Fruit fly (Drosophila melanogaster) whole organism, embryonic: ENCODE measurements around the gene Tango5.

Experiments
- Ada2b ChIP-seq: fragments of 200-800 bp; sonication (Bioruptor generic); IDR thresholded peaks from 2 replicates; pipeline ENCODE4 v1.3.6; 2022; ENCODE audit warnings: missing biosample characterization, missing genetic modification characterization
- Aef1 ChIP-seq: fragments of 200-800 bp; sonication (Bioruptor generic); IDR thresholded peaks from 3 replicates; pipeline ENCODE4 v1.3.6; 2022; ENCODE audit warnings: missing biosample characterization, missing genetic modification characterization
- CG10366 ChIP-seq: fragments of 200-800 bp; sonication (Bioruptor generic); IDR thresholded peaks from 2 replicates; pipeline ENCODE4 v1.3.6; 2022; ENCODE audit warnings: missing biosample characterization, missing genetic modification characterization
- CG12236 ChIP-seq: fragments of 200-800 bp; sonication (Bioruptor generic); optimal IDR thresholded peaks from 2 replicates; lab custom pipeline; 2016; ENCODE audit warnings: missing biosample characterization, missing genetic modification characterization
- CG1233 ChIP-seq: fragments of 200-800 bp; sonication (Bioruptor generic); optimal IDR thresholded peaks from 4 replicates; lab custom pipeline; 2018; ENCODE audit warnings: missing biosample characterization, mild to moderate bottlenecking, missing genetic modification characterization
- CG12391 ChIP-seq: fragments of 200-800 bp; sonication (Bioruptor generic); optimal IDR thresholded peaks from 3 replicates; lab custom pipeline; 2018; ENCODE audit warnings: missing biosample characterization, mild to moderate bottlenecking, missing genetic modification characterization, moderate library complexity
- CG15479 ChIP-seq: fragments of 200-800 bp; sonication (Bioruptor generic); optimal IDR thresholded peaks from 3 replicates; lab custom pipeline; 2019; ENCODE audit warnings: missing biosample characterization, mild to moderate bottlenecking, missing genetic modification characterization, moderate library complexity
- CG17568 ChIP-seq: fragments of 200-800 bp; sonication (Bioruptor generic); optimal IDR thresholded peaks from 2 replicates; lab custom pipeline; 2018; ENCODE audit warnings: missing biosample characterization, mild to moderate bottlenecking, missing genetic modification characterization, moderate library complexity
- CG17802 ChIP-seq: fragments of 200-800 bp; sonication (Bioruptor generic); optimal IDR thresholded peaks from 2 replicates; lab custom pipeline; 2018; ENCODE audit warnings: missing biosample characterization, mild to moderate bottlenecking, missing genetic modification characterization, moderate library complexity
- CG17829 ChIP-seq: fragments of 200-800 bp; optimal IDR thresholded peaks from 2 replicates; lab custom pipeline; 2019; ENCODE audit warnings: missing biosample characterization, mild to moderate bottlenecking, missing genetic modification characterization, moderate library complexity
- CG18619 ChIP-seq: fragments of 200-800 bp; sonication (Bioruptor generic); optimal IDR thresholded peaks from 3 replicates; lab custom pipeline; 2017; ENCODE audit warnings: missing biosample characterization, mild to moderate bottlenecking, missing genetic modification characterization
- CG2116 ChIP-seq: fragments of 200-800 bp; sonication (Bioruptor generic); optimal IDR thresholded peaks from 3 replicates; lab custom pipeline; 2018; ENCODE audit warnings: missing biosample characterization, mild to moderate bottlenecking, missing genetic modification characterization
- CG2678 ChIP-seq: fragments of 200-800 bp; sonication (Bioruptor generic); optimal IDR thresholded peaks from 3 replicates; lab custom pipeline; 2019; ENCODE audit warnings: missing biosample characterization, mild to moderate bottlenecking, missing genetic modification characterization, moderate library complexity
- CG2712 ChIP-seq: fragments of 200-800 bp; optimal IDR thresholded peaks from 3 replicates; lab custom pipeline; 2019; ENCODE audit warnings: missing biosample characterization, mild to moderate bottlenecking, missing genetic modification characterization, moderate library complexity
- CG30403 ChIP-seq: fragments of 200-800 bp; sonication (Bioruptor generic); optimal IDR thresholded peaks from 3 replicates; lab custom pipeline; 2016; ENCODE audit warnings: missing biosample characterization, missing genetic modification characterization
- CG4730 ChIP-seq: fragments of 200-800 bp; sonication (Bioruptor generic); IDR thresholded peaks from 2 replicates; pipeline ENCODE4 v1.3.6; 2022; ENCODE audit warnings: missing biosample characterization, missing genetic modification characterization
- CG4820 ChIP-seq: fragments of 200-800 bp; sonication (Bioruptor generic); optimal IDR thresholded peaks from 3 replicates; lab custom pipeline; 2016; ENCODE audit warnings: missing biosample characterization, missing genetic modification characterization
- CG8089 ChIP-seq: fragments of 200-800 bp; sonication (Bioruptor generic); optimal IDR thresholded peaks from 3 replicates; lab custom pipeline; 2016; ENCODE audit warnings: missing biosample characterization, missing genetic modification characterization
- CG9215 ChIP-seq: fragments of 200-800 bp; sonication (Bioruptor generic); IDR thresholded peaks from 2 replicates; pipeline ENCODE4 v1.3.6; 2022; ENCODE audit warnings: missing biosample characterization, missing genetic modification characterization
- CG9437 ChIP-seq: fragments of 200-800 bp; sonication (Bioruptor generic); optimal IDR thresholded peaks from 2 replicates; lab custom pipeline; 2018; ENCODE audit warnings: missing biosample characterization, mild to moderate bottlenecking, missing genetic modification characterization
- D19A ChIP-seq: fragments of 200-800 bp; optimal IDR thresholded peaks from 3 replicates; lab custom pipeline; 2019; ENCODE audit warnings: missing biosample characterization, mild to moderate bottlenecking, missing genetic modification characterization, moderate library complexity
- Dbx ChIP-seq: fragments of 200-800 bp; sonication (Bioruptor generic); IDR thresholded peaks from 3 replicates; pipeline ENCODE4 v1.3.6; 2022; ENCODE audit warnings: missing biosample characterization, missing genetic modification characterization
- Dek ChIP-seq: fragments of 200-800 bp; sonication (Bioruptor generic); optimal IDR thresholded peaks from 3 replicates; lab custom pipeline; 2019; ENCODE audit warnings: missing biosample characterization, mild to moderate bottlenecking, missing genetic modification characterization, moderate library complexity
- Dfd ChIP-seq, 2 experiments: fragments of >200 bp; optimal IDR thresholded peaks; 2 replicates each; lab custom pipeline; 2017; ENCODE audit warnings: missing biosample characterization in 2 of 2, missing genetic modification characterization in 2 of 2
- Hsf ChIP-seq: fragments of 200-800 bp; sonication (Bioruptor generic); optimal IDR thresholded peaks from 3 replicates; lab custom pipeline; 2016; ENCODE audit warnings: missing biosample characterization, missing genetic modification characterization
- Kr ChIP-seq: fragments of 200-800 bp; sonication (Bioruptor generic); optimal IDR thresholded peaks from 2 replicates; lab custom pipeline; 2017; ENCODE audit warnings: missing biosample characterization, mild to moderate bottlenecking, missing genetic modification characterization
- Mad ChIP-seq: fragments of 200-800 bp; sonication (Bioruptor generic); optimal IDR thresholded peaks from 2 replicates; lab custom pipeline; 2016; ENCODE audit warnings: missing biosample characterization, missing genetic modification characterization
- Mes4 ChIP-seq: fragments of 200-800 bp; sonication (Bioruptor generic); optimal IDR thresholded peaks from 2 replicates; lab custom pipeline; 2016; ENCODE audit warnings: missing biosample characterization, missing genetic modification characterization
- Mrtf ChIP-seq: fragments of 200-800 bp; sonication (Bioruptor generic); IDR thresholded peaks from 3 replicates; pipeline ENCODE4 v1.3.6; 2022; ENCODE audit warnings: missing biosample characterization, missing genetic modification characterization
- Oli ChIP-seq: fragments of 200-800 bp; sonication (Bioruptor generic); optimal IDR thresholded peaks from 2 replicates; lab custom pipeline; 2018; ENCODE audit warnings: missing biosample characterization, mild to moderate bottlenecking, missing genetic modification characterization, moderate library complexity
- Sox102F ChIP-seq: fragments of 200-800 bp; sonication (Bioruptor generic); optimal IDR thresholded peaks from 2 replicates; lab custom pipeline; 2018; ENCODE audit warnings: missing biosample characterization, mild to moderate bottlenecking, missing genetic modification characterization, moderate library complexity
- Ssrp ChIP-seq: fragments of 200-800 bp; sonication (Bioruptor generic); optimal IDR thresholded peaks from 2 replicates; lab custom pipeline; 2018; ENCODE audit warnings: missing biosample characterization, mild to moderate bottlenecking, missing genetic modification characterization, moderate library complexity
- Xrp1 ChIP-seq: fragments of 200-800 bp; sonication (Bioruptor generic); IDR thresholded peaks from 2 replicates; pipeline ENCODE4 v1.3.6; 2022; ENCODE audit warnings: missing biosample characterization, missing genetic modification characterization
- aop ChIP-seq: fragments of 200-800 bp; sonication (Bioruptor generic); IDR thresholded peaks from 2 replicates; pipeline ENCODE4 v1.3.6; 2022; ENCODE audit warnings: missing biosample characterization, missing genetic modification characterization
- ash1 ChIP-seq: fragments of 200-800 bp; sonication (Bioruptor generic); optimal IDR thresholded peaks from 2 replicates; lab custom pipeline; 2018; ENCODE audit warnings: missing biosample characterization, mild to moderate bottlenecking, missing genetic modification characterization
- bcd ChIP-seq: fragments of 200-800 bp; sonication (Bioruptor generic); optimal IDR thresholded peaks from 2 replicates; lab custom pipeline; 2017; ENCODE audit warnings: missing biosample characterization, mild to moderate bottlenecking, missing genetic modification characterization
- btn ChIP-seq: fragments of 200-800 bp; sonication (Bioruptor generic); optimal IDR thresholded peaks from 2 replicates; lab custom pipeline; 2016; ENCODE audit warnings: missing biosample characterization, missing genetic modification characterization
- chinmo ChIP-seq: fragments of 200-800 bp; sonication (Bioruptor generic); IDR thresholded peaks from 4 replicates; pipeline ENCODE4 v1.3.6; 2022; ENCODE audit warnings: missing biosample characterization, missing genetic modification characterization; ENCODE audit not compliant: partially characterized antibody
- ems ChIP-seq: fragments of 200-800 bp; sonication (Bioruptor generic); optimal IDR thresholded peaks from 3 replicates; lab custom pipeline; 2016; ENCODE audit warnings: missing biosample characterization, missing genetic modification characterization
- eyg ChIP-seq: fragments of 200-800 bp; sonication (Bioruptor generic); optimal IDR thresholded peaks from 3 replicates; lab custom pipeline; 2016; ENCODE audit warnings: missing biosample characterization, missing genetic modification characterization
- gce ChIP-seq: fragments of 200-800 bp; sonication (Bioruptor generic); IDR thresholded peaks from 3 replicates; pipeline ENCODE4 v1.3.6; 2022; ENCODE audit warnings: missing biosample characterization, missing genetic modification characterization
- ham ChIP-seq: fragments of 200-800 bp; sonication (Bioruptor generic); IDR thresholded peaks from 2 replicates; pipeline ENCODE4 v1.3.6; 2022; ENCODE audit warnings: missing biosample characterization, missing genetic modification characterization
- ind ChIP-seq: fragments of 200-800 bp; sonication (Bioruptor generic); optimal IDR thresholded peaks from 3 replicates; lab custom pipeline; 2016; ENCODE audit warnings: missing biosample characterization, missing genetic modification characterization
- odd ChIP-seq: fragments of 200-800 bp; sonication (Bioruptor generic); optimal IDR thresholded peaks from 2 replicates; lab custom pipeline; 2017; ENCODE audit warnings: missing biosample characterization, mild to moderate bottlenecking, missing genetic modification characterization
- onecut ChIP-seq: fragments of 200-800 bp; sonication (Bioruptor generic); IDR thresholded peaks from 2 replicates; pipeline ENCODE4 v1.3.6; 2022; ENCODE audit warnings: missing biosample characterization, missing genetic modification characterization
- pho ChIP-seq: fragments of 200-800 bp; sonication (Bioruptor generic); optimal IDR thresholded peaks from 2 replicates; lab custom pipeline; 2016; ENCODE audit warnings: missing biosample characterization, missing genetic modification characterization
- sima ChIP-seq: fragments of 200-800 bp; sonication (Bioruptor generic); optimal IDR thresholded peaks from 2 replicates; lab custom pipeline; 2016; ENCODE audit warnings: missing biosample characterization, missing genetic modification characterization
- tap ChIP-seq: fragments of 200-800 bp; optimal IDR thresholded peaks from 3 replicates; lab custom pipeline; 2019; ENCODE audit warnings: missing biosample characterization, mild to moderate bottlenecking, missing genetic modification characterization, moderate library complexity
- trem ChIP-seq: fragments of 200-800 bp; optimal IDR thresholded peaks from 3 replicates; lab custom pipeline; 2019; ENCODE audit warnings: missing biosample characterization, mild to moderate bottlenecking, missing genetic modification characterization, moderate library complexity
- zfh1 ChIP-seq: fragments of 200-800 bp; sonication (Bioruptor generic); IDR thresholded peaks from 3 replicates; pipeline ENCODE4 v1.3.6; 2022; ENCODE audit warnings: missing biosample characterization, missing genetic modification characterization

The Tango5 gene

DNA sequence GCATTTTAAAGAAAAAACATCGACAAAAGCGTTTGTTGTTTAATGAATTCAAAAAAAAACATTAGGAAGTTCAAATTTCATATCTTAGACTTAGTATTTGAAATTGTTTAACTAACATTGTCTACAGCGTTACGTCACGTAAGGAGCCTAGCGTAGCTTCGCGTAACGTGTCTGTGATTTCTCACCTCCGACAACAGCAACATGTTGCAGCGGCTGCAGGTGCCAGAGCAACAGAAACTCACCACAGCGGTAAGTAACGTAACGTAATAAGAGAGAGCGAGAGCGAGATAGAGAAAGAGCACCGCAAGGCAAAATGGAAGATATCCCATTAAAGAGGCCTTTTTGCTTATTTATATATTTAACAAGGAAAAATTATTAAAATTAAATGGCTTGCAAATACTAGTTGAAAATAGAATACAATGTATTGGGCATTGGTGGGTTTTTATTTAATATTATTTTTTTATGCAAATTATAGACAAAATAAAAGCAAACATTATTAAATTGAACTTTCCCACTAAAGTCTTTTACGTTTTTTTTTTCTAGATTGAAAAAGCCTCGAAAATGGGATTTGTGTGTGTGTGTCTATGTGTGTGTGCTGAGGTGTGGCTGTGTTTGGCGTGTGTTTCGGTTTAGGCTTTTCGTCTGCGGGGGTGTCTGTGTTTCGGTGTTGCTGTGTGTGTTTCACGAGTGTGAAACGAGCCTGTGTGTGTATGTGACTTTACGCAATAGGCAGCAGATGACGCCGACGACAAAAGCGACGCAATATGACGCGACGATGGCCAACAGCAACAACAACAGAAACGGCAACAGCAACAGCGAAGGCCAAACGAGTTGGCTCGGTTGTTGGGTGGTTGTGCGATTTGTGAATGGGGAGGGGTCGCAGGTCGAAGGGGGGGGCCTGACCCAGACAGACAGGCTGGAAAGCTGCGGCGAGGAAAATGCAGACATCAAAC is 34.0 kb downstream of the Tango5 start (continued):
- TF ChIP-seq CG2712 (tag; lab: Kevin White, UChicago) = no peak
- no peak for TF ChIP-seq ham (GFP tag; lab: Robert Waterston, UW)
- TF ChIP-seq tap (tag; lab: Kevin White, UChicago) = no peak
- TF ChIP-seq Aef1 (GFP tag; lab: Robert Waterston, UW) = no peak
- no peak for TF ChIP-seq odd (GFP tag; lab: Kevin White, UChicago)
- no peak for TF ChIP-seq CG12391 (tag; lab: Kevin White, UChicago)
- no peak for TF ChIP-seq CG4820 (GFP tag; lab: Kevin White, UChicago)
- TF ChIP-seq aop (GFP tag; lab: Robert Waterston, UW) = no peak
- TF ChIP-seq Hsf = no peak
- TF ChIP-seq CG18619 (GFP tag; lab: Kevin White, UChicago) = no peak
- no peak for TF ChIP-seq CG17802 (tag; lab: Kevin White, UChicago)
- TF ChIP-seq bcd (GFP tag; lab: Kevin White, UChicago) = no peak
- TF ChIP-seq Ssrp (tag; lab: Kevin White, UChicago) = no peak
- TF ChIP-seq ems = no peak
- no peak for TF ChIP-seq CG17568 (GFP tag; lab: Kevin White, UChicago)
- no peak for TF ChIP-seq D19A (tag; lab: Kevin White, UChicago)
- no peak for TF ChIP-seq gce (GFP tag; lab: Robert Waterston, UW)
- TF ChIP-seq CG9437 = peak; percentile 99
- TF ChIP-seq chinmo (GFP tag; lab: Robert Waterston, UW) = peak; percentile 84; the same call in 3 of the 4 replicates
- no peak for TF ChIP-seq ind (GFP tag; lab: Kevin White, UChicago)
- TF ChIP-seq CG1233 (GFP tag; lab: Kevin White, UChicago) = no peak
- no peak for TF ChIP-seq Dbx
- no peak for TF ChIP-seq btn (GFP tag; lab: Kevin White, UChicago)
- TF ChIP-seq CG17829 (tag; lab: Kevin White, UChicago) = no peak
- TF ChIP-seq CG2116 (GFP tag; lab: Kevin White, UChicago) = no peak
- TF ChIP-seq Dfd (GFP tag; optimal IDR thresholded peaks at IDR 0.05; lab: Kevin White, UChicago) = no peak
- TF ChIP-seq zfh1 (GFP tag; lab: Robert Waterston, UW) = no peak
- TF ChIP-seq CG9215 = no peak
- TF ChIP-seq trem = no peak
- TF ChIP-seq CG10366 (GFP tag; lab: Robert Waterston, UW) = no peak
- no peak for TF ChIP-seq CG4730 (GFP tag; lab: Robert Waterston, UW)
- no peak for TF ChIP-seq sima
- TF ChIP-seq Oli (tag; lab: Kevin White, UChicago) = no peak
- no peak for TF ChIP-seq onecut (GFP tag; lab: Robert Waterston, UW)
- TF ChIP-seq Mes4 (GFP tag; lab: Kevin White, UChicago) = no peak
- TF ChIP-seq Dek (tag; lab: Kevin White, UChicago) = no peak
- TF ChIP-seq Kr (GFP tag; lab: Kevin White, UChicago) = no peak
- TF ChIP-seq CG12236 (GFP tag; lab: Kevin White, UChicago) = no peak
- no peak for TF ChIP-seq pho
- no peak for TF ChIP-seq CG8089 (GFP tag; lab: Kevin White, UChicago)
- TF ChIP-seq Xrp1 (GFP tag; lab: Robert Waterston, UW) = no peak
- TF ChIP-seq Ada2b (GFP tag; lab: Robert Waterston, UW) = no peak
- TF ChIP-seq ash1 (GFP tag; lab: Kevin White, UChicago) = no peak
- TF ChIP-seq Mrtf (GFP tag; lab: Robert Waterston, UW) = no peak
- TF ChIP-seq Mad (GFP tag; lab: Kevin White, UChicago) = no peak
- no peak for TF ChIP-seq eyg
- no peak for TF ChIP-seq CG30403 (GFP tag; lab: Kevin White, UChicago)
- TF ChIP-seq CG15479 = no peak
- TF ChIP-seq Sox102F (GFP tag; lab: Kevin White, UChicago) = peak; percentile 8
- TF ChIP-seq CG2678 (tag; lab: Kevin White, UChicago) = no peak
